Worm (Caenorhabditis elegans) whole organism, L2 larva: Measurements from ENCODE around the gene erp-44.2.

Experiments
- F13H6.1 ChIP-seq: sonication (generic microtip); optimal IDR thresholded peaks from 2 replicates; lab custom pipeline; 2016; ENCODE audit warnings: missing genetic modification characterization, missing compliant biosample characterization
- R02D3.7 ChIP-seq: fragments of 150-350 bp; optimal IDR thresholded peaks from 2 replicates; lab custom pipeline; 2014; ENCODE audit warnings: missing biosample characterization, missing genetic modification characterization
- Y55F3AM.14 ChIP-seq: fragments of 200-800 bp; sonication (Bioruptor generic); optimal IDR thresholded peaks from 2 replicates; lab custom pipeline; 2018; ENCODE audit warnings: mild to moderate bottlenecking, missing genetic modification characterization, missing compliant biosample characterization
- ZK546.5 ChIP-seq: sonication (generic microtip); optimal IDR thresholded peaks from 2 replicates; lab custom pipeline; 2017; ENCODE audit warnings: missing biosample characterization, missing genetic modification characterization
- alr-1 ChIP-seq: fragments of 150-350 bp; optimal IDR thresholded peaks from 2 replicates; lab custom pipeline; 2014; ENCODE audit warnings: missing biosample characterization, missing genetic modification characterization
- aly-2 ChIP-seq: fragments of 150-350 bp; optimal IDR thresholded peaks from 2 replicates; lab custom pipeline; 2014; ENCODE audit warnings: missing biosample characterization, missing genetic modification characterization
- ama-1 ChIP-seq: fragments of 150-350 bp; optimal IDR thresholded peaks from 2 replicates; lab custom pipeline; 2018; ENCODE audit warnings: inconsistent platforms
- blmp-1 ChIP-seq: sonication (generic microtip); optimal IDR thresholded peaks from 2 replicates; lab custom pipeline; 2017; ENCODE audit warnings: missing genetic modification characterization, mild to moderate bottlenecking, missing compliant biosample characterization, antibody characterized with exemption, moderate library complexity; ENCODE audit not compliant: insufficient read depth
- ceh-82 ChIP-seq: fragments of 150-350 bp; optimal IDR thresholded peaks from 2 replicates; lab custom pipeline; 2014; ENCODE audit warnings: missing biosample characterization, missing genetic modification characterization
- dmd-4 ChIP-seq: sonication (generic microtip); optimal IDR thresholded peaks from 2 replicates; lab custom pipeline; 2017; ENCODE audit warnings: missing biosample characterization, missing genetic modification characterization
- egl-27 ChIP-seq: sonication (generic microtip); optimal IDR thresholded peaks from 3 replicates; lab custom pipeline; 2017; ENCODE audit warnings: missing biosample characterization, missing genetic modification reagents, missing genetic modification characterization
- elt-1 ChIP-seq: fragments of 150-350 bp; optimal IDR thresholded peaks from 2 replicates; lab custom pipeline; 2014; ENCODE audit warnings: missing biosample characterization, missing genetic modification characterization
- elt-3 ChIP-seq: sonication (generic microtip); optimal IDR thresholded peaks from 2 replicates; lab custom pipeline; 2017; ENCODE audit warnings: missing biosample characterization, missing genetic modification characterization
- gmeb-1 ChIP-seq: fragments of 150-350 bp; optimal IDR thresholded peaks from 2 replicates; lab custom pipeline; 2014; ENCODE audit warnings: missing biosample characterization, missing genetic modification characterization
- lin-39 ChIP-seq: fragments of 150-350 bp; optimal IDR thresholded peaks from 2 replicates; lab custom pipeline; 2014; ENCODE audit warnings: missing biosample characterization, missing genetic modification reagents, missing genetic modification characterization
- lsy-2 ChIP-seq, 2 experiments: fragments of 150-350 bp in 1 of 2; sonication (generic microtip) in 1 of 2; optimal IDR thresholded peaks; 2 replicates each; lab custom pipeline; 2014 to 2017; ENCODE audit warnings: missing biosample characterization in 2 of 2, missing genetic modification characterization in 2 of 2
- mab-5 ChIP-seq: fragments of 150-350 bp; optimal IDR thresholded peaks from 2 replicates; lab custom pipeline; 2014; ENCODE audit warnings: missing biosample characterization, missing genetic modification characterization
- mbf-1 ChIP-seq: sonication (generic microtip); optimal IDR thresholded peaks from 2 replicates; lab custom pipeline; 2017; ENCODE audit warnings: missing biosample characterization, missing genetic modification characterization
- mdl-1 ChIP-seq, 2 experiments: fragments of 150-350 bp in 1 of 2; sonication (generic microtip) in 1 of 2; optimal IDR thresholded peaks; 2 replicates each; lab custom pipeline; 2017; ENCODE audit warnings: missing biosample characterization in 2 of 2, missing genetic modification characterization in 2 of 2
- nhr-11 ChIP-seq: fragments of 150-350 bp; optimal IDR thresholded peaks from 2 replicates; lab custom pipeline; 2014; ENCODE audit warnings: missing biosample characterization, missing genetic modification characterization
- nhr-12 ChIP-seq: fragments of 150-350 bp; optimal IDR thresholded peaks from 2 replicates; lab custom pipeline; 2014; ENCODE audit warnings: missing biosample characterization, missing genetic modification characterization
- nhr-129 ChIP-seq: fragments of 150-350 bp; optimal IDR thresholded peaks from 2 replicates; lab custom pipeline; 2014; ENCODE audit warnings: missing biosample characterization, missing genetic modification characterization
- nhr-21 ChIP-seq: fragments of 150-350 bp; optimal IDR thresholded peaks from 2 replicates; lab custom pipeline; 2014; ENCODE audit warnings: missing biosample characterization, missing genetic modification characterization
- nhr-237 ChIP-seq: fragments of 150-350 bp; optimal IDR thresholded peaks from 2 replicates; lab custom pipeline; 2014; ENCODE audit warnings: missing biosample characterization, missing genetic modification characterization
- nhr-25 ChIP-seq: fragments of 150-350 bp; sonication (generic microtip); optimal IDR thresholded peaks from 3 replicates; lab custom pipeline; 2014; ENCODE audit warnings: missing biosample characterization, missing genetic modification characterization
- nhr-6 ChIP-seq: fragments of 150-350 bp; optimal IDR thresholded peaks from 2 replicates; lab custom pipeline; 2014; ENCODE audit warnings: missing biosample characterization, missing genetic modification characterization
- nhr-77 ChIP-seq: fragments of 150-350 bp; optimal IDR thresholded peaks from 2 replicates; lab custom pipeline; 2014; ENCODE audit warnings: missing biosample characterization, missing genetic modification characterization
- sma-3 ChIP-seq: sonication (generic microtip); optimal IDR thresholded peaks from 2 replicates; lab custom pipeline; 2016; ENCODE audit warnings: missing genetic modification reagents, missing genetic modification characterization, missing compliant biosample characterization
- sma-9 ChIP-seq, 2 experiments: fragments of 150-350 bp in 1 of 2; sonication (generic microtip) in 1 of 2; optimal IDR thresholded peaks; 2 replicates each; lab custom pipeline; 2014 to 2016; ENCODE audit warnings: missing genetic modification characterization in 2 of 2, mild to moderate bottlenecking in 1 of 2, missing biosample characterization in 1 of 2, missing compliant biosample characterization in 1 of 2, missing genetic modification reagents in 1 of 2, moderate library complexity in 1 of 2
- snpc-4 ChIP-seq: fragments of 150-350 bp; optimal IDR thresholded peaks from 2 replicates; lab custom pipeline; 2014; ENCODE audit warnings: missing biosample characterization, missing genetic modification characterization
- unc-39 ChIP-seq: fragments of 150-350 bp; optimal IDR thresholded peaks from 2 replicates; lab custom pipeline; 2014; ENCODE audit warnings: missing biosample characterization, missing genetic modification characterization
- unc-62 ChIP-seq: fragments of 150-350 bp; optimal IDR thresholded peaks from 2 replicates; lab custom pipeline; 2014; ENCODE audit warnings: missing biosample characterization, missing genetic modification reagents, missing genetic modification characterization
- zag-1 ChIP-seq: fragments of 150-350 bp; optimal IDR thresholded peaks from 2 replicates; lab custom pipeline; 2014; ENCODE audit warnings: missing biosample characterization, missing genetic modification characterization
- ztf-1 ChIP-seq: fragments of 200-800 bp; sonication (Bioruptor generic); conservative IDR thresholded peaks from 2 replicates; pipeline ENCODE4 v1.3.6; 2022; ENCODE audit warnings: missing genetic modification characterization, missing compliant biosample characterization
- ztf-11 ChIP-seq: sonication (generic microtip); optimal IDR thresholded peaks from 2 replicates; lab custom pipeline; 2017; ENCODE audit warnings: missing biosample characterization, missing genetic modification characterization
- ztf-4 ChIP-seq: fragments of 150-350 bp; optimal IDR thresholded peaks from 2 replicates; lab custom pipeline; 2014; ENCODE audit warnings: missing biosample characterization, missing genetic modification characterization

Gene erp-44.2

ce11 chrIV:7877781-7878180 lies 43.3 kb upstream of the erp-44.2 start, which contains the start of gene kin-26:
kin-26 (minus strand) TSS chrIV:7877881.
- TF ChIP-seq nhr-6 (tag; lab: Kevin White, UChicago) (no peak), elt-1 (no peak), alr-1 (tag; lab: Kevin White, UChicago) (no peak), mdl-1 (tag; optimal IDR thresholded peaks at IDR 0.05; lab: Kevin White, UChicago) (no peak), ZK546.5 (tag; lab: Kevin White, UChicago) (no peak), snpc-4 (tag; lab: Kevin White, UChicago) (no peak), F13H6.1 (no peak), mab-5 (tag; lab: Kevin White, UChicago) (no peak), nhr-21 (tag; lab: Kevin White, UChicago) (no peak), nhr-237 (tag; lab: Kevin White, UChicago) (no peak), dmd-4 (tag; lab: Kevin White, UChicago) (no peak)

ce11 chrIV:7877255-7877654 lies 42.8 kb upstream of the erp-44.2 start:
- no peak for TF ChIP-seq Y55F3AM.14 (GFP tag; lab: Kevin White, UChicago)
- no peak for TF ChIP-seq lin-39 (tag; lab: Kevin White, UChicago)
- TF ChIP-seq ztf-4 (tag; lab: Kevin White, UChicago): no peak
- no peak for TF ChIP-seq elt-3 (tag; lab: Kevin White, UChicago)
- TF ChIP-seq unc-39 (tag; lab: Kevin White, UChicago): no peak
- TF ChIP-seq nhr-77 (tag; lab: Kevin White, UChicago): no peak
- TF ChIP-seq nhr-25 (tag; lab: Kevin White, UChicago): no peak
- no peak for TF ChIP-seq unc-62 (GFP tag; lab: Kevin White, UChicago)
- TF ChIP-seq gmeb-1 (tag; lab: Kevin White, UChicago): no peak
- TF ChIP-seq R02D3.7 (tag; lab: Kevin White, UChicago): no peak

DNA sequence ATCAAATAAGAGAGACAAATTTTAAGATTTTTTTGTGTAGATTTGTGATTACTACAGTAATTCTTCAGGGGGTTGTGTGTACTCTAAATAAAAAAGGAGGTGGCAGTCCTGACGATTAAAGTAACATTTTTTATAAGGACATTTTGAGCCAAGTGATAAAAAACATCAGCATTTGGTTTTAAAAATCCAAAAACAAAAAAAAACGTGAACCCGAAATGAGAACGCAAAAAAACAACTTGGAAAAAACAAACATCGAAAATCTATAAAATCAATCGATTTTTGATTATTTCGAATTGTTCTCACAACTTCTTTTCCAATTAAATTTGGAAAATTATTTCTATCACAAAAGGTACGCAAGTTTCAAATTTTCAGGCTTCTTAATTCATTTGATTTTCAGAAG lies 36.0 kb upstream of the erp-44.2 start, which contains the start of gene T06C10.3:
T06C10.3 (plus strand) TSS at position 301 of the 400 bp plus-strand sequence.
- TF ChIP-seq nhr-12 (no peak), dmd-4 (tag; lab: Kevin White, UChicago) (no peak), elt-1 (no peak), ztf-1 (GFP tag; lab: Robert Waterston, UW) (no peak), ztf-11 (tag; lab: Kevin White, UChicago) (no peak), blmp-1 (no peak), aly-2 (tag; lab: Kevin White, UChicago) (no peak), zag-1 (no peak), lsy-2 (tag; optimal IDR thresholded peaks at IDR 0.05; lab: Kevin White, UChicago) (no peak), mbf-1 (tag; lab: Kevin White, UChicago) (no peak), ama-1 (no peak), sma-9 (GFP tag; optimal IDR thresholded peaks at IDR 0.05; lab: Kevin White, UChicago) (no peak), sma-9 (tag; optimal IDR thresholded peaks at IDR 0.05; lab: Kevin White, UChicago) (no peak), F13H6.1 (no peak)

ce11 chrIV:7868607-7869006 lies 34.1 kb upstream of the erp-44.2 start, which contains the start of gene flp-10:
flp-10 (plus strand) TSS chrIV:7868907.
- TF ChIP-seq zag-1 (no peak), mab-5 (tag; lab: Kevin White, UChicago) (no peak), ztf-1 (GFP tag; lab: Robert Waterston, UW) (no peak), ceh-82 (tag; lab: Kevin White, UChicago) (no peak), nhr-129 (tag; lab: Kevin White, UChicago) (no peak), nhr-11 (no peak), unc-62 (GFP tag; lab: Kevin White, UChicago) (no peak), ztf-4 (tag; lab: Kevin White, UChicago) (no peak), lsy-2 (tag; optimal IDR thresholded peaks at IDR 0.05; lab: Kevin White, UChicago) (no peak)

- TF ChIP-seq nhr-11: no peak
- TF ChIP-seq egl-27 (tag; lab: Kevin White, UChicago): no peak
- TF ChIP-seq R02D3.7 (tag; lab: Kevin White, UChicago): no peak
- no peak for TF ChIP-seq sma-3
- no peak for TF ChIP-seq nhr-237 (tag; lab: Kevin White, UChicago)
- TF ChIP-seq mdl-1 (tag; optimal IDR thresholded peaks at IDR 0.05; lab: Kevin White, UChicago): no peak
- TF ChIP-seq nhr-6 (tag; lab: Kevin White, UChicago): no peak
- no peak for TF ChIP-seq zag-1
- no peak for TF ChIP-seq alr-1 (tag; lab: Kevin White, UChicago)
- TF ChIP-seq nhr-21 (tag; lab: Kevin White, UChicago): no peak
Observed at ce11 chrIV:7851291-7851690, 16.8 kb upstream of the erp-44.2 start.
